Worm (Caenorhabditis elegans) whole organism, young adult: ENCODE measurements around the gene K12G11.6.

ENCODE experiments used
- C06A6.2 ChIP-seq: fragments of 200-800 bp; sonication (Bioruptor generic); conservative IDR thresholded peaks from 2 replicates; pipeline ENCODE4 v1.3.6; 2022; ENCODE audit warnings: missing genetic modification characterization, missing compliant biosample characterization
- T26A5.8 ChIP-seq: sonication (generic microtip); optimal IDR thresholded peaks from 2 replicates; lab custom pipeline; 2016; ENCODE audit warnings: missing genetic modification characterization, missing compliant biosample characterization
- ama-1 ChIP-seq, 3 experiments: fragments of 150-350 bp in 1 of 3; sonication (generic microtip) in 2 of 3; optimal IDR thresholded peaks; 2 replicates each; lab custom pipeline; 2014 to 2018; ENCODE audit warnings: missing biosample characterization in 2 of 3, missing genetic modification characterization in 2 of 3, missing genetic modification reagents in 2 of 3
- athp-1 ChIP-seq: sonication (generic microtip); optimal IDR thresholded peaks from 2 replicates; lab custom pipeline; 2017; ENCODE audit warnings: mild to moderate bottlenecking, missing genetic modification characterization, missing compliant biosample characterization
- attf-3 ChIP-seq: fragments of 200-800 bp; sonication (Bioruptor generic); conservative IDR thresholded peaks from 2 replicates; pipeline ENCODE4 v1.3.6; 2022; ENCODE audit warnings: missing genetic modification reagents, missing genetic modification characterization, missing compliant biosample characterization
- ceh-79 ChIP-seq: sonication (generic microtip); optimal IDR thresholded peaks from 2 replicates; lab custom pipeline; 2017; ENCODE audit warnings: mild to moderate bottlenecking, missing genetic modification characterization, missing compliant biosample characterization
- dpl-1 ChIP-seq: fragments of 150-350 bp; optimal IDR thresholded peaks from 2 replicates; lab custom pipeline; 2014; ENCODE audit warnings: missing biosample characterization, missing genetic modification reagents, missing genetic modification characterization
- nhr-80 ChIP-seq: sonication (generic microtip); optimal IDR thresholded peaks from 2 replicates; lab custom pipeline; 2016; ENCODE audit warnings: missing genetic modification characterization, missing compliant biosample characterization
- pha-4 ChIP-seq: fragments of 150-350 bp; sonication (generic microtip); optimal IDR thresholded peaks from 2 replicates; lab custom pipeline; 2014; ENCODE audit warnings: missing biosample characterization, missing genetic modification reagents, missing genetic modification characterization
- ztf-18 ChIP-seq: sonication (generic microtip); optimal IDR thresholded peaks from 2 replicates; lab custom pipeline; 2016; ENCODE audit warnings: missing genotype, mild to moderate bottlenecking, missing genetic modification characterization, missing compliant biosample characterization

ce11 chrV:11849408-11849807 lies 44.7 kb upstream of the K12G11.6 start:
- TF ChIP-seq C06A6.2 (GFP tag; lab: Robert Waterston, UW), result no peak
- no peak for TF ChIP-seq dpl-1
- TF ChIP-seq T26A5.8 (tag; lab: Kevin White, UChicago), result no peak
- TF ChIP-seq ceh-79 (tag; lab: Kevin White, UChicago), result no peak
- peak; percentile 56 for TF ChIP-seq nhr-80 (tag; lab: Kevin White, UChicago)
- no peak for TF ChIP-seq attf-3 (GFP tag; lab: Robert Waterston, UW)
- TF ChIP-seq athp-1 (tag; lab: Kevin White, UChicago), result no peak
- no peak for TF ChIP-seq ama-1 (optimal IDR thresholded peaks at IDR 0.05; lab: Kevin White, UChicago)
- TF ChIP-seq ama-1 (GFP tag; optimal IDR thresholded peaks at IDR 0.05; lab: Kevin White, UChicago), result no peak
- TF ChIP-seq ztf-18 (tag; lab: Kevin White, UChicago), result no peak
- no peak for TF ChIP-seq pha-4 (tag; lab: Kevin White, UChicago)
